Fruit fly (Drosophila melanogaster): Measurements from ENCODE around the gene Amt.

Amt gene

dm6 chr3R:15246601-15247000 lies 2.3 kb downstream of the Amt start (continued):
- no peak for TF ChIP-seq CG4707 (GFP tag; optimal IDR thresholded peaks at IDR 0.05)
- TF ChIP-seq Neu2 (GFP tag; optimal IDR thresholded peaks at IDR 0.05; ENCODE audit: borderline replicate concordance), result no peak
- no peak for TF ChIP-seq CG10462 (GFP tag; optimal IDR thresholded peaks at IDR 0.05)
- TF ChIP-seq CG34376 (GFP tag; optimal IDR thresholded peaks at IDR 0.05), result peak; percentile 78
- TF ChIP-seq CG12104 (GFP tag; optimal IDR thresholded peaks at IDR 0.05), result no peak
- no peak for TF ChIP-seq p53 (GFP tag; optimal IDR thresholded peaks at IDR 0.05)
- no peak for TF ChIP-seq Bgb (GFP tag; IDR thresholded peaks at IDR 0.05; ENCODE audit: partially characterized antibody)
- TF ChIP-seq CG1024 (GFP tag; IDR thresholded peaks at IDR 0.05), result no peak
- TF ChIP-seq sug (tag; optimal IDR thresholded peaks at IDR 0.05), result peak; percentile 30
- no peak for TF ChIP-seq Kr (GFP tag; optimal IDR thresholded peaks at IDR 0.05)
- no peak for TF ChIP-seq CG4404 (GFP tag; IDR thresholded peaks at IDR 0.05)
- TF ChIP-seq grn (GFP tag; optimal IDR thresholded peaks at IDR 0.05), result peak; percentile 69
- no peak for TF ChIP-seq CG34224 (GFP tag; IDR thresholded peaks at IDR 0.05; ENCODE audit: partially characterized antibody)
- no peak for TF ChIP-seq CG11398 (GFP tag; optimal IDR thresholded peaks at IDR 0.05)
- TF ChIP-seq onecut (GFP tag; IDR thresholded peaks at IDR 0.05), result no peak
- no peak for TF ChIP-seq CG11456 (GFP tag; IDR thresholded peaks at IDR 0.05)
- TF ChIP-seq CG3065 (GFP tag; optimal IDR thresholded peaks at IDR 0.05), result no peak
- no peak for TF ChIP-seq E2f2 (GFP tag; IDR thresholded peaks at IDR 0.05)
- no peak for TF ChIP-seq sc (optimal IDR thresholded peaks at IDR 0.05)
- no peak for TF ChIP-seq sc (GFP tag; optimal IDR thresholded peaks at IDR 0.05)
- TF ChIP-seq insv (GFP tag; optimal IDR thresholded peaks at IDR 0.05), result peak in 1 of 2 experiments; percentile 83
- TF ChIP-seq CG13123 (GFP tag; optimal IDR thresholded peaks at IDR 0.05), result no peak
- peak; percentile 18 for TF ChIP-seq mirr (GFP tag; optimal IDR thresholded peaks at IDR 0.05)
- TF ChIP-seq sens (GFP tag), result peak; percentile 72
- no peak for TF ChIP-seq eyg (GFP tag; optimal IDR thresholded peaks at IDR 0.05)
- TF ChIP-seq Dip2 (GFP tag; IDR thresholded peaks at IDR 0.05), result no peak
- TF ChIP-seq croc (GFP tag; conservative IDR thresholded peaks at IDR 0.05), result no peak
- no peak for TF ChIP-seq dpn (GFP tag; optimal IDR thresholded peaks at IDR 0.05)
- no peak for TF ChIP-seq cato (GFP tag; optimal IDR thresholded peaks at IDR 0.05; ENCODE audit: borderline replicate concordance)
- no peak for TF ChIP-seq Jarid2 (GFP tag; optimal IDR thresholded peaks at IDR 0.05)
- TF ChIP-seq phol (tag; optimal IDR thresholded peaks at IDR 0.05), result no peak
- TF ChIP-seq dati (GFP tag; IDR thresholded peaks at IDR 0.05), result no peak
- TF ChIP-seq shn (GFP tag; optimal IDR thresholded peaks at IDR 0.05), result no peak
- TF ChIP-seq cad (GFP tag; optimal IDR thresholded peaks at IDR 0.05), result no peak
- TF ChIP-seq gcm2 (GFP tag; optimal IDR thresholded peaks at IDR 0.05), result no peak
- no peak for TF ChIP-seq CG7372 (GFP tag; IDR thresholded peaks at IDR 0.05)
- no peak for TF ChIP-seq CG31388 (GFP tag; optimal IDR thresholded peaks at IDR 0.05)
- no peak for TF ChIP-seq Hr39 (optimal IDR thresholded peaks at IDR 0.05)
- TF ChIP-seq tll (GFP tag; optimal IDR thresholded peaks at IDR 0.05), result no peak
- no peak for TF ChIP-seq tin (GFP tag; optimal IDR thresholded peaks at IDR 0.05)
- no peak for TF ChIP-seq Atf6 (GFP tag; IDR thresholded peaks at IDR 0.05)

DNA sequence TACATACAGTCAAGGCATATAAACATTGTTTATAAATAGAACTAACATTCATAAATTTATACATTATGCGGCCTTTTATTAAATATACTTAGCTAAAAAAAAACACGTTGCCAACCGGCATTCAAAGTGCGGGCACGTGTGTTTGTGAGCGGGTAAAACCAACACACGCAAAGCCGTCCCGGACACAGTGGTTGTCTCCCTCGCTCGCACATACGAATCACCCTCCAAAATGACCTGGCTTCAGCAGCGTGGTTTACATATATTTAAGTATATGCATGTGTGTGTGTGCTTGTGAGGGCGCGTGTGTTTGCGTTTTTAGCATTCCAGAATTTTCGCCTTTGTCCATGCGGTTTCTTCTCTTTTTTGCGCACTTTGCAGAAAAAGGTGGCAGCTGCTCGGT lies 5.5 kb downstream of the Amt start:
- peak; percentile 64 for TF ChIP-seq Hey (tag; optimal IDR thresholded peaks at IDR 0.05)
- TF ChIP-seq CG30020 (tag; optimal IDR thresholded peaks at IDR 0.05), result no peak
- no peak for TF ChIP-seq Myb (GFP tag; optimal IDR thresholded peaks at IDR 0.05)
- TF ChIP-seq chm (GFP tag; IDR thresholded peaks at IDR 0.05), result no peak
- no peak for TF ChIP-seq CG14965 (GFP tag; optimal IDR thresholded peaks at IDR 0.05; ENCODE audit: borderline replicate concordance)
- TF ChIP-seq CG33557 (GFP tag; optimal IDR thresholded peaks at IDR 0.05), result peak; percentile 8
- TF ChIP-seq Usf (GFP tag; optimal IDR thresholded peaks at IDR 0.05), result no peak
- no peak for TF ChIP-seq CG1602 (GFP tag; optimal IDR thresholded peaks at IDR 0.05)
- TF ChIP-seq Ssrp (tag; optimal IDR thresholded peaks at IDR 0.05), result no peak
- peak; percentile 93 for TF ChIP-seq CG34422 (GFP tag; IDR thresholded peaks at IDR 0.05)
- TF ChIP-seq Antp (GFP tag; optimal IDR thresholded peaks at IDR 0.05), result no peak
- TF ChIP-seq slp2 (GFP tag; optimal IDR thresholded peaks at IDR 0.05), result no peak
- TF ChIP-seq Hr78 (GFP tag; optimal IDR thresholded peaks at IDR 0.05), result peak in 1 of 2 experiments; percentile 68
- TF ChIP-seq Opbp (GFP tag; IDR thresholded peaks at IDR 0.05; ENCODE audit: partially characterized antibody), result 0 out of 3 replicates have a peak, but pooled peaks have one; percentile 9
- no peak for TF ChIP-seq CG3838 (GFP tag; optimal IDR thresholded peaks at IDR 0.05)

Data from whole organism, embryonic.